Worm (Caenorhabditis elegans): ENCODE measurements around the gene ZK673.4.
"Not testable (repeated sequence)": the region's sequence is repeated elsewhere in the genome, so short reads cannot be mapped to it uniquely, and the experiment has no call there.

ZK673.4 gene

ce11 chrII:10437840-10438239, 14.9 kb upstream of the ZK673.4 start:
- TF ChIP-seq egl-13 (tag; optimal IDR thresholded peaks at IDR 0.05) (no peak), Y116A8C.19 (tag; optimal IDR thresholded peaks at IDR 0.05; ENCODE audit: borderline replicate concordance) (no peak), pqm-1 (tag; optimal IDR thresholded peaks at IDR 0.05) (no peak), dpl-1 (GFP tag; optimal IDR thresholded peaks at IDR 0.05) (no peak)

DNA sequence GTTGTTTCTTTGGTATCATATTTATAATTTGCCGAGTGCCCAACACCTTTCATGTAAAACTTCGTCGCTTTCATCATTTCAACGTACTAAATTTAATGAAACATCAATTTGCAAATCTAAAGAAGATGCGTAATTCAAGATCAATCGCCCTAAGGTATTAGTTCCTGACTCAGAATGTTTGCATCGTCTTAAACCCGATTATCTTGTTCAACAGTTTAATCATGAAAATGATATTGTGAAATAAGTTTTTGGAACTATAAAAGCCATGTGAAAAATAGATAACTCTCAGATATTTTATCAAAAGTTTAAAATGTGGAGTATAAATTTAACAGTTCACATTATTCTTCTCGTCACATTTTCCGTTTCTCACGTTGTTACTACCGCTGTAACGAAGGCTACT, 12.7 kb upstream of the ZK673.4 start, which contains the start of gene E04D5.4:
Gene E04D5.4, plus strand, starts transcription at position 301 of the 400 bp plus-strand sequence.
- TF ChIP-seq lin-39 (tag; optimal IDR thresholded peaks at IDR 0.05) (no peak), efl-1 (optimal IDR thresholded peaks at IDR 0.05) (no peak), efl-1 (GFP tag; optimal IDR thresholded peaks at IDR 0.05 in 1 of 2) (peak in 1 of 2 experiments; percentile 83), nhr-237 (tag; optimal IDR thresholded peaks at IDR 0.05) (no peak), skn-1 (tag; optimal IDR thresholded peaks at IDR 0.05) (no peak)

DNA sequence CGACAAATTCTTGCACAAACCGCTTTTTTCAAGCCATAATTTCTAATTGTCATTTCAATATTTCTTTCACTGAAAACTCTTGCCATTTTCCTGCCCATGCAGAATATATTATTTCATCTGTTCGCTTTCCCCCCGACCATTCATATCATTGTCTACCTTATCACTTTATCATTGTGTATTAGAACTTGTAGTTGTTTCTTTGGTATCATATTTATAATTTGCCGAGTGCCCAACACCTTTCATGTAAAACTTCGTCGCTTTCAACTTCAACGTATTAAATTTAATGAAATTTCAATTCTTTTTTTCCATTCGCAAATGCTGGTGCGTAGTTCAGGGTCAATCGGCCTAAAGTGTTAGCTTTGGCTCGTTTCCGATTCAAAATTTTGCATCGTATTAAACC, 9.9 kb upstream of the ZK673.4 start, which contains the start of gene ZK673.1:
Gene ZK673.1, plus strand, starts transcription at position 301 of the 400 bp plus-strand sequence.
- not testable (repeated sequence) for TF ChIP-seq lin-35 (GFP tag; optimal IDR thresholded peaks at IDR 0.05); C16A3.4 (tag; optimal IDR thresholded peaks at IDR 0.05); nhr-28 (tag; optimal IDR thresholded peaks at IDR 0.05)

DNA sequence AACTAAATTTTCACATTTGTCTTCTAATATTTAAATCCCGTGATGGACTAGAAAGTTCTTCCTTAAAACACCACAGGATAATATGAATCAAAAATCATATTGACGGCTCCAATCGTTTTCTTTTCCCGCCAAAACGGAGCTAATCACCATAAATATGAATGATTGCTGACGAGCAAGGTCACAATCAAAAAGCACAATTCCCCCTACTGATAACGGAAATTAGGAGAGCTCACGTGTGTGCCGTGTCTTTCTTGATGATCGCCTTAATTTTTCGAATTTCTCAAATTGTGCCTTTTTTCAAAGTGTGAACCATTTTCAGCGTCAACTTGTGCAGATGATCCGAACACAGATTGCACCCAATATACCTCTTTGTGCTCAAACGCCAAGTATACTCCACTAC, 8.8 kb upstream of the ZK673.4 start:
- peak; percentile 59 for TF ChIP-seq elt-2 (tag; optimal IDR thresholded peaks at IDR 0.05)
- no peak for TF ChIP-seq unc-98 (GFP tag; IDR thresholded peaks at IDR 0.05)
- TF ChIP-seq lin-35 (GFP tag; optimal IDR thresholded peaks at IDR 0.05): peak in 1 of 2 experiments; percentile 32

- TF ChIP-seq hlh-4 (tag; optimal IDR thresholded peaks at IDR 0.05) (no peak), ets-5 (GFP tag; IDR thresholded peaks at IDR 0.05) (no peak), efl-1 (optimal IDR thresholded peaks at IDR 0.05) (peak in 1 of 2 experiments; percentile 12), efl-1 (GFP tag; optimal IDR thresholded peaks at IDR 0.05 in 1 of 2) (no peak), nhr-19 (GFP tag; conservative IDR thresholded peaks at IDR 0.05) (peak; percentile 40), snpc-4 (tag; optimal IDR thresholded peaks at IDR 0.05) (no peak), fkh-8 (tag; optimal IDR thresholded peaks at IDR 0.05) (no peak), irx-1 (tag; optimal IDR thresholded peaks at IDR 0.05) (no peak), C04F5.9 (tag; optimal IDR thresholded peaks at IDR 0.05) (no peak), alr-1 (tag; optimal IDR thresholded peaks at IDR 0.05; ENCODE audit: borderline replicate concordance) (no peak), fkh-4 (tag; optimal IDR thresholded peaks at IDR 0.05; ENCODE audit: borderline replicate concordance) (no peak), tlp-1 (tag; optimal IDR thresholded peaks at IDR 0.05) (no peak), mef-2 (tag; optimal IDR thresholded peaks at IDR 0.05) (no peak), zip-4 (GFP tag; optimal IDR thresholded peaks at IDR 0.05) (no peak), nhr-28 (tag; optimal IDR thresholded peaks at IDR 0.05) (no peak), sptf-1 (tag; optimal IDR thresholded peaks at IDR 0.05) (no peak), lin-39 (tag; optimal IDR thresholded peaks at IDR 0.05) (no peak), skn-1 (tag; optimal IDR thresholded peaks at IDR 0.05) (peak; percentile 5), ceh-63 (GFP tag; optimal IDR thresholded peaks at IDR 0.05) (no peak), mab-9 (GFP tag; IDR thresholded peaks at IDR 0.05) (no peak), blmp-1 (tag; optimal IDR thresholded peaks at IDR 0.05) (no peak), elt-3 (tag; optimal IDR thresholded peaks at IDR 0.05) (no peak), pag-3 (tag; optimal IDR thresholded peaks at IDR 0.05; ENCODE audit: borderline replicate concordance, insufficient read depth) (no peak), aha-1 (tag; optimal IDR thresholded peaks at IDR 0.05) (no peak), nhr-77 (tag; optimal IDR thresholded peaks at IDR 0.05) (no peak), mep-1 (tag; optimal IDR thresholded peaks at IDR 0.05) (no peak), Y116A8C.19 (tag; optimal IDR thresholded peaks at IDR 0.05; ENCODE audit: borderline replicate concordance) (no peak), lir-3 (tag; optimal IDR thresholded peaks at IDR 0.05; ENCODE audit: poor library complexity) (no peak), sox-4 (tag; optimal IDR thresholded peaks at IDR 0.05) (no peak), unc-130 (tag; optimal IDR thresholded peaks at IDR 0.05) (no peak), dpl-1 (GFP tag; optimal IDR thresholded peaks at IDR 0.05) (no peak), nhr-20 (tag; optimal IDR thresholded peaks at IDR 0.05) (no peak), nhr-90 (tag; optimal IDR thresholded peaks at IDR 0.05; ENCODE audit: poor library complexity) (no peak), nhr-85 (tag) (no peak), zag-1 (tag; optimal IDR thresholded peaks at IDR 0.05) (no peak), jun-1 (tag; optimal IDR thresholded peaks at IDR 0.05) (no peak)
Measured at ce11 chrII:10444971-10445707, 7.6 kb upstream of the ZK673.4 start.
